Fruit fly (Drosophila melanogaster) whole organism, embryonic: ENCODE data around the gene CG17855.

ENCODE experiments used
- Ada2b ChIP-seq: fragments of 200-800 bp; sonication (Bioruptor generic); IDR thresholded peaks from 2 replicates; pipeline ENCODE4 v1.3.6; 2022; ENCODE audit warnings: missing biosample characterization, missing genetic modification characterization
- CG11723 ChIP-seq: fragments of 200-800 bp; sonication (Bioruptor generic); optimal IDR thresholded peaks from 2 replicates; lab custom pipeline; 2017; ENCODE audit warnings: missing biosample characterization, mild to moderate bottlenecking, missing genetic modification characterization
- CG12104 ChIP-seq: fragments of 200-800 bp; sonication (Bioruptor generic); optimal IDR thresholded peaks from 3 replicates; lab custom pipeline; 2016; ENCODE audit warnings: missing biosample characterization, missing genetic modification characterization
- CG14667 ChIP-seq: fragments of 200-800 bp; sonication (Bioruptor generic); IDR thresholded peaks from 2 replicates; pipeline ENCODE4 v1.3.6; 2022; ENCODE audit warnings: missing biosample characterization, missing genetic modification characterization
- CG15514 ChIP-seq: fragments of 200-800 bp; sonication (Bioruptor generic); optimal IDR thresholded peaks from 3 replicates; lab custom pipeline; 2017; ENCODE audit warnings: missing biosample characterization, missing genetic modification characterization, mild to moderate bottlenecking, moderate library complexity, missing genetic modification reagents
- CG3281 ChIP-seq: fragments of 200-800 bp; sonication (Bioruptor generic); optimal IDR thresholded peaks from 3 replicates; lab custom pipeline; 2017; ENCODE audit warnings: missing biosample characterization, mild to moderate bottlenecking, missing genetic modification characterization
- CTCF ChIP-seq: fragments of 200-800 bp; sonication (Bioruptor generic); optimal IDR thresholded peaks from 2 replicates; lab custom pipeline; 2017; ENCODE audit warnings: missing biosample characterization, mild to moderate bottlenecking, missing genetic modification characterization, moderate library complexity
- Lpt ChIP-seq: fragments of >200 bp; optimal IDR thresholded peaks from 2 replicates; lab custom pipeline; 2018; ENCODE audit warnings: missing biosample characterization, missing genetic modification characterization
- Rx ChIP-seq: fragments of 200-800 bp; sonication (Bioruptor generic); IDR thresholded peaks from 2 replicates; pipeline ENCODE4 v1.3.6; 2022; ENCODE audit warnings: missing biosample characterization, missing genetic modification characterization
- dmrt99B ChIP-seq: fragments of 200-800 bp; sonication (Bioruptor generic); optimal IDR thresholded peaks from 2 replicates; lab custom pipeline; 2018; ENCODE audit warnings: missing biosample characterization, mild to moderate bottlenecking, missing genetic modification characterization, moderate library complexity
- slou ChIP-seq: fragments of 200-800 bp; sonication (Bioruptor generic); optimal IDR thresholded peaks from 3 replicates; lab custom pipeline; 2016; ENCODE audit warnings: missing biosample characterization, missing genetic modification characterization
- tll ChIP-seq, 2 experiments: fragments of 200-800 bp in 1 of 2; fragments of >200 bp in 1 of 2; sonication (Bioruptor generic) in 1 of 2; optimal IDR thresholded peaks; 2 replicates each; lab custom pipeline; 2017 to 2019; ENCODE audit warnings: missing biosample characterization in 2 of 2, missing genetic modification characterization in 2 of 2, mild to moderate bottlenecking in 1 of 2, moderate library complexity in 1 of 2
- zfh1 ChIP-seq: fragments of 200-800 bp; sonication (Bioruptor generic); IDR thresholded peaks from 3 replicates; pipeline ENCODE4 v1.3.6; 2022; ENCODE audit warnings: missing biosample characterization, missing genetic modification characterization

- TF ChIP-seq Ada2b (GFP tag; lab: Robert Waterston, UW) (no peak), tll (GFP tag; optimal IDR thresholded peaks at IDR 0.05; lab: Kevin White, UChicago) (no peak), CG3281 (GFP tag; lab: Kevin White, UChicago) (no peak), Rx (no peak), CG12104 (GFP tag; lab: Kevin White, UChicago) (no peak), CG14667 (GFP tag; lab: Robert Waterston, UW) (no peak), CTCF (GFP tag; lab: Kevin White, UChicago) (no peak), zfh1 (no peak), dmrt99B (tag; lab: Kevin White, UChicago) (no peak), slou (GFP tag; lab: Kevin White, UChicago) (no peak), Lpt (GFP tag; lab: Kevin White, UChicago) (no peak), CG11723 (GFP tag; lab: Kevin White, UChicago) (no peak), CG15514 (no peak)
Measured at dm6 chr2L:9545511-9545910, 5.2 kb downstream of the CG17855 start, which contains the start of gene CG13114.
